Worm (Caenorhabditis elegans) whole organism, late embryonic: ENCODE measurements around the gene R02D5.9.

Experiments used
- ama-1 ChIP-seq: fragments of 150-350 bp; optimal IDR thresholded peaks from 2 replicates; lab custom pipeline; 2014
- ceh-30 ChIP-seq: fragments of 150-350 bp; optimal IDR thresholded peaks from 2 replicates; lab custom pipeline; 2014; ENCODE audit warnings: missing biosample characterization, missing genetic modification characterization
- ceh-9 ChIP-seq: sonication (generic microtip); optimal IDR thresholded peaks from 2 replicates; lab custom pipeline; 2016; ENCODE audit warnings: mild to moderate bottlenecking, missing genetic modification characterization, inconsistent platforms, missing compliant biosample characterization
- elt-2 ChIP-seq: sonication (generic microtip); optimal IDR thresholded peaks from 2 replicates; lab custom pipeline; 2016; ENCODE audit warnings: missing genetic modification reagents, missing genetic modification characterization, missing compliant biosample characterization
- elt-4 ChIP-seq: sonication (generic microtip); optimal IDR thresholded peaks from 2 replicates; lab custom pipeline; 2016; ENCODE audit warnings: missing genetic modification characterization, missing compliant biosample characterization
- pha-4 ChIP-seq: fragments of 150-350 bp; optimal IDR thresholded peaks from 2 replicates; lab custom pipeline; 2018; ENCODE audit warnings: missing biosample characterization, missing genetic modification reagents, missing genetic modification characterization
- sox-2 ChIP-seq: fragments of 200-800 bp; sonication (Bioruptor generic); IDR thresholded peaks from 2 replicates; pipeline ENCODE4 v1.3.6; 2022; ENCODE audit warnings: missing genetic modification reagents, missing genetic modification characterization, missing compliant biosample characterization

ce11 chrV:14472229-14472628, 38.7 kb downstream of the R02D5.9 start, which contains the start of gene clec-227:
- TF ChIP-seq elt-4 (no peak), elt-2 (tag; lab: Kevin White, UChicago) (no peak), ama-1 (lab: Kevin White, UChicago) (no peak), ceh-30 (tag; lab: Kevin White, UChicago) (no peak), ceh-9 (tag; lab: Kevin White, UChicago) (no peak), sox-2 (GFP tag; lab: Robert Waterston, UW) (no peak), pha-4 (no peak)
